Fruit fly (Drosophila melanogaster) whole organism, wandering third instar larva: ENCODE results near the gene TotC.

ENCODE experiments used
- Abd-B ChIP-seq: fragments of >200 bp; optimal IDR thresholded peaks from 2 replicates; lab custom pipeline; 2017; ENCODE audit warnings: missing biosample characterization, missing genetic modification characterization
- CG32264 ChIP-seq: fragments of 200-800 bp; sonication (Bioruptor generic); optimal IDR thresholded peaks from 2 replicates; lab custom pipeline; 2016; ENCODE audit warnings: missing biosample characterization, missing genetic modification characterization
- CG9705 ChIP-seq: fragments of 200-800 bp; sonication (Bioruptor generic); optimal IDR thresholded peaks from 2 replicates; lab custom pipeline; 2018; ENCODE audit warnings: missing biosample characterization, mild to moderate bottlenecking, missing genetic modification characterization
- CrebA ChIP-seq: fragments of 200-800 bp; sonication (Bioruptor generic); optimal IDR thresholded peaks from 2 replicates; lab custom pipeline; 2016; ENCODE audit warnings: missing biosample characterization, mild to moderate bottlenecking, missing genetic modification characterization, borderline replicate concordance
- Dfd ChIP-seq: fragments of >200 bp; optimal IDR thresholded peaks from 2 replicates; lab custom pipeline; 2017; ENCODE audit warnings: missing biosample characterization, missing genetic modification characterization
- Dif ChIP-seq: fragments of 200-275, 200-300 bp; sonication (Bioruptor generic); optimal IDR thresholded peaks from 2 replicates; lab custom pipeline; 2018; ENCODE audit warnings: missing biosample characterization, missing genetic modification characterization; ENCODE audit not compliant: partially characterized antibody
- GATAd ChIP-seq: sonication (Bioruptor generic); optimal IDR thresholded peaks from 2 replicates; lab custom pipeline; 2016; ENCODE audit warnings: missing biosample characterization, missing genetic modification characterization
- HLH106 ChIP-seq: fragments of 200-800 bp; optimal IDR thresholded peaks from 3 replicates; lab custom pipeline; 2019; ENCODE audit warnings: missing biosample characterization, mild to moderate bottlenecking, missing genetic modification characterization, moderate library complexity
- Hnf4 ChIP-seq: fragments of 200-800 bp; sonication (Bioruptor generic); optimal IDR thresholded peaks from 2 replicates; lab custom pipeline; 2016; ENCODE audit warnings: missing biosample characterization, mild to moderate bottlenecking, missing genetic modification characterization
- Hr78 ChIP-seq: fragments of >200 bp; optimal IDR thresholded peaks from 2 replicates; lab custom pipeline; 2017; ENCODE audit warnings: missing biosample characterization, missing genetic modification characterization
- Hr83 ChIP-seq: fragments of 200-300 bp; sonication (Bioruptor generic); optimal IDR thresholded peaks from 2 replicates; lab custom pipeline; 2016; ENCODE audit warnings: missing biosample characterization, mild to moderate bottlenecking, missing genetic modification characterization, moderate library complexity; ENCODE audit not compliant: poor library complexity, severe bottlenecking
- Jra ChIP-seq: sonication (Bioruptor generic); optimal IDR thresholded peaks from 2 replicates; lab custom pipeline; 2016; ENCODE audit warnings: missing biosample characterization, missing genetic modification characterization
- Mio ChIP-seq: sonication (Bioruptor generic); optimal IDR thresholded peaks from 2 replicates; lab custom pipeline; 2016; ENCODE audit warnings: missing biosample characterization, missing genetic modification characterization
- Myc ChIP-seq: fragments of >200 bp; optimal IDR thresholded peaks from 2 replicates; lab custom pipeline; 2017
- N ChIP-seq: fragments of >200 bp; optimal IDR thresholded peaks from 2 replicates; lab custom pipeline; 2018; ENCODE audit warnings: missing biosample characterization, missing external identifiers, missing genetic modification characterization
- OdsH ChIP-seq: fragments of 200-800 bp; sonication (Bioruptor generic); optimal IDR thresholded peaks from 2 replicates; lab custom pipeline; 2016; ENCODE audit warnings: missing biosample characterization, mild to moderate bottlenecking, missing genetic modification characterization
- Rel ChIP-seq, 2 experiments: fragments of 200-800 bp; sonication (Bioruptor generic) in 1 of 2; optimal IDR thresholded peaks; 2 replicates in 1 of 2; 3 replicates in 1 of 2; lab custom pipeline; 2016 to 2019; ENCODE audit warnings: mild to moderate bottlenecking in 2 of 2, missing biosample characterization in 2 of 2, missing genetic modification characterization in 2 of 2, moderate library complexity in 1 of 2
- Sp1 ChIP-seq: fragments of 200-800 bp; sonication (Bioruptor generic); optimal IDR thresholded peaks from 3 replicates; lab custom pipeline; 2019; ENCODE audit warnings: missing biosample characterization, mild to moderate bottlenecking, missing genetic modification characterization, moderate library complexity
- Vsx2 ChIP-seq: fragments of 200-300, 225-300 bp; sonication (Bioruptor generic); optimal IDR thresholded peaks from 2 replicates; lab custom pipeline; 2018; ENCODE audit warnings: missing biosample characterization, missing genetic modification characterization; ENCODE audit not compliant: partially characterized antibody
- br ChIP-seq: fragments of 200-800 bp; sonication (Bioruptor generic); optimal IDR thresholded peaks from 2 replicates; lab custom pipeline; 2016; ENCODE audit warnings: missing biosample characterization, missing genetic modification characterization
- brk ChIP-seq: fragments of 200-800 bp; sonication (Bioruptor generic); optimal IDR thresholded peaks from 2 replicates; lab custom pipeline; 2016; ENCODE audit warnings: missing biosample characterization, mild to moderate bottlenecking, missing genetic modification characterization
- dl ChIP-seq, 2 experiments: fragments of 175-275, 200-275 bp in 1 of 2; fragments of 200-275 bp in 1 of 2; sonication (Bioruptor generic); optimal IDR thresholded peaks; lab custom pipeline; 2018; ENCODE audit warnings: mild to moderate bottlenecking in 2 of 2, missing biosample characterization in 2 of 2, missing genetic modification characterization in 2 of 2, moderate library complexity in 2 of 2; ENCODE audit not compliant: partially characterized antibody in 2 of 2, insufficient read depth in 1 of 2
- dmrt93B ChIP-seq: fragments of 200-800 bp; sonication (Bioruptor generic); optimal IDR thresholded peaks from 2 replicates; lab custom pipeline; 2018; ENCODE audit warnings: missing biosample characterization, mild to moderate bottlenecking, missing genetic modification characterization
- dsf ChIP-seq: sonication (Bioruptor generic); optimal IDR thresholded peaks from 2 replicates; lab custom pipeline; 2016; ENCODE audit warnings: missing biosample characterization, missing genetic modification characterization, borderline replicate concordance
- ey ChIP-seq: fragments of 200-800 bp; sonication (Bioruptor generic); optimal IDR thresholded peaks from 2 replicates; lab custom pipeline; 2016; ENCODE audit warnings: missing biosample characterization, missing genetic modification characterization
- foxo ChIP-seq, 2 experiments: fragments of 200-800 bp; sonication (Bioruptor generic); optimal IDR thresholded peaks; 2 replicates in 1 of 2; 3 replicates in 1 of 2; lab custom pipeline; 2016 to 2017; ENCODE audit warnings: missing biosample characterization in 2 of 2, missing genetic modification characterization in 2 of 2
- fru ChIP-seq: fragments of 200-800 bp; sonication (Bioruptor generic); optimal IDR thresholded peaks from 3 replicates; lab custom pipeline; 2016; ENCODE audit warnings: missing biosample characterization, mild to moderate bottlenecking, missing genetic modification characterization
- h ChIP-seq: fragments of 200-800 bp; sonication (Bioruptor generic); optimal IDR thresholded peaks from 3 replicates; lab custom pipeline; 2016; ENCODE audit warnings: missing biosample characterization, mild to moderate bottlenecking, missing genetic modification characterization
- jim ChIP-seq: fragments of 175-275, 200-325 bp; sonication (Bioruptor generic); optimal IDR thresholded peaks from 2 replicates; lab custom pipeline; 2016; ENCODE audit warnings: missing biosample characterization, mild to moderate bottlenecking, missing genetic modification characterization
- lola ChIP-seq: fragments of >200 bp; optimal IDR thresholded peaks from 2 replicates; lab custom pipeline; 2017; ENCODE audit warnings: missing biosample characterization, missing genetic modification characterization
- pan ChIP-seq: fragments of >200 bp; optimal IDR thresholded peaks from 2 replicates; lab custom pipeline; 2017
- psq ChIP-seq: fragments of 200-800 bp; sonication (Bioruptor generic); optimal IDR thresholded peaks from 3 replicates; lab custom pipeline; 2017; ENCODE audit warnings: missing biosample characterization, mild to moderate bottlenecking, missing genetic modification characterization, moderate library complexity
- rgr ChIP-seq: fragments of 200-800 bp; sonication (Bioruptor generic); optimal IDR thresholded peaks from 3 replicates; lab custom pipeline; 2016; ENCODE audit warnings: missing biosample characterization, mild to moderate bottlenecking, missing genetic modification characterization
- sage ChIP-seq: fragments of 200-800 bp; sonication (Bioruptor generic); optimal IDR thresholded peaks from 2 replicates; lab custom pipeline; 2016; ENCODE audit warnings: missing biosample characterization, mild to moderate bottlenecking, missing genetic modification characterization
- sv ChIP-seq: fragments of 200-800 bp; sonication (Bioruptor generic); optimal IDR thresholded peaks from 3 replicates; lab custom pipeline; 2016; ENCODE audit warnings: missing biosample characterization, missing genetic modification characterization
- tai ChIP-seq: sonication (Bioruptor generic); optimal IDR thresholded peaks from 2 replicates; lab custom pipeline; 2016; ENCODE audit warnings: missing biosample characterization, missing genetic modification characterization
- usp ChIP-seq: fragments of >200 bp; optimal IDR thresholded peaks from 2 replicates; lab custom pipeline; 2017; ENCODE audit warnings: missing biosample characterization, missing genetic modification characterization
- woc ChIP-seq: sonication (Bioruptor generic); optimal IDR thresholded peaks from 2 replicates; lab custom pipeline; 2016; ENCODE audit warnings: missing biosample characterization, mild to moderate bottlenecking, missing genetic modification characterization

TotC gene

DNA sequence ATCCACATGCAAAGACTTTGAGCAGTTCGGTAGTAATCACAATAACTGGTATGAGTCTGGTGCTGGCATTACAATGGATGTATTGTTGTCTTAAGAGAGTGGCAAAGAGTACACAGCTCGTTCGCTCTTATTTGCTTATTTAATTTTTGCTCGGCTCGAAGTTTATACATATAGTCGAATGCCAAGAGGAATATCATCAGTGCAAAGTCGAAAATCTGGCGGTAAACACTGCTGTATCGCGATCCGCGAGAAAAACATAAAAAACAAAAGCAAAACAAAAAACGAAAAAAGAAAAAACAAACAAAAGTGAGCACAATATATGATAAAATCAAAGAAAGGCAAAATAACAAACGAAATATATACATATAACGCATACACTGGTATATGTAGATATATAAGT, 41.3 kb downstream of the TotC start, which contains the start of gene hdly:
hdly (plus strand) TSS at position 194 of the 400 bp plus-strand sequence.
- TF ChIP-seq rgr (GFP tag; lab: Kevin White, UChicago) (peak; percentile 70), Hnf4 (GFP tag; lab: Kevin White, UChicago) (peak; percentile 97), Mio (GFP tag; lab: Kevin White, UChicago) (no peak), Dfd (GFP tag; lab: Kevin White, UChicago) (no peak), Hr83 (GFP tag; lab: Kevin White, UChicago) (peak; percentile 85), jim (GFP tag; lab: Kevin White, UChicago) (peak; percentile 91), brk (GFP tag; lab: Kevin White, UChicago) (peak; percentile 77), br (GFP tag; lab: Kevin White, UChicago) (peak; percentile 64), pan (no peak), Abd-B (GFP tag; lab: Kevin White, UChicago) (no peak), foxo (GFP tag; optimal IDR thresholded peaks at IDR 0.05; lab: Kevin White, UChicago) (peak; percentile 1 to 48), CrebA (GFP tag; lab: Kevin White, UChicago) (peak; percentile 94), Sp1 (GFP tag; lab: Kevin White, UChicago) (peak; percentile 98), Myc (lab: Kevin White, UChicago) (no peak), CG9705 (GFP tag; lab: Kevin White, UChicago) (peak; percentile 79), ey (GFP tag; lab: Kevin White, UChicago) (no peak), Rel (GFP tag; optimal IDR thresholded peaks at IDR 0.05; lab: Kevin White, UChicago) (peak; percentile 89), Rel (tag; optimal IDR thresholded peaks at IDR 0.05; lab: Kevin White, UChicago) (peak; percentile 75), woc (GFP tag; lab: Kevin White, UChicago) (peak; percentile 5), dsf (GFP tag; lab: Kevin White, UChicago) (peak; percentile 45), OdsH (peak; percentile 48), sv (no peak), GATAd (GFP tag; lab: Kevin White, UChicago) (no peak), h (GFP tag; lab: Kevin White, UChicago) (peak; percentile 64), sage (peak; percentile 86), dmrt93B (GFP tag; lab: Kevin White, UChicago) (peak; percentile 59), Hr78 (no peak), tai (peak; percentile 3), usp (GFP tag; lab: Kevin White, UChicago) (no peak), psq (GFP tag; lab: Kevin White, UChicago) (peak; percentile 63), fru (GFP tag; lab: Kevin White, UChicago) (peak; percentile 75), lola (GFP tag; lab: Kevin White, UChicago) (no peak), Dif (GFP tag; lab: Kevin White, UChicago) (no peak), Vsx2 (GFP tag; lab: Kevin White, UChicago) (no peak), N (GFP tag; lab: Kevin White, UChicago) (no peak), dl (GFP tag; optimal IDR thresholded peaks at IDR 0.05; lab: Kevin White, UChicago; ENCODE audit: insufficient read depth in 1 of 2, partially characterized antibody in 2 of 2) (peak in 1 of 2 experiments; percentile 62), Jra (GFP tag; lab: Kevin White, UChicago) (peak; percentile 66), HLH106 (tag; lab: Kevin White, UChicago) (peak; percentile 72), CG32264 (peak; percentile 53)

DNA sequence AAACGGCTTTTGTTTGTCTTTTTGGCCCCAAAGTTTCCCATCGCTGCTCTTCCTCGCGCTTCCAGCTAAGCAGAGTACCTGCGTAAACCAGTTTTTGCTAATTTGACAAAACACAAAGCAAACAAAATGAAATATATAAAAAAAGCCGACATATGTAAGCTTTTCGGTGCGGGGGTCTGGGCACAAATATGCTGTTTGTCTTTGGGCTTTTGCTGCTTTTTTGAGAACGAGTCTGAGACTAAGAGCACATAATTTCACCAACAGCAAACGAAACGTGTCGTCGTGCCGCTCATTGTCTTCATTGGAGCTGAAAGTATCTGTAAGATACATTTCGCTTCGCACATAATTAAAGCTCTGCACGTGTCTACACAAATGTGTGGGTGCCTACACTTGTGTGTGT, 43.0 kb downstream of the TotC start:
- TF ChIP-seq Dif (GFP tag; lab: Kevin White, UChicago) (peak; percentile 7), Sp1 (GFP tag; lab: Kevin White, UChicago) (no peak), pan (no peak), Hr78 (no peak), Vsx2 (GFP tag; lab: Kevin White, UChicago) (peak; percentile 7), OdsH (peak; percentile 31), Hr83 (GFP tag; lab: Kevin White, UChicago) (no peak), CrebA (GFP tag; lab: Kevin White, UChicago) (peak; percentile 38), GATAd (GFP tag; lab: Kevin White, UChicago) (no peak), jim (GFP tag; lab: Kevin White, UChicago) (peak; percentile 37), woc (GFP tag; lab: Kevin White, UChicago) (no peak), Rel (GFP tag; optimal IDR thresholded peaks at IDR 0.05; lab: Kevin White, UChicago) (no peak), Rel (tag; optimal IDR thresholded peaks at IDR 0.05; lab: Kevin White, UChicago) (no peak), CG32264 (no peak), h (GFP tag; lab: Kevin White, UChicago) (no peak), dl (GFP tag; optimal IDR thresholded peaks at IDR 0.05; lab: Kevin White, UChicago; ENCODE audit: insufficient read depth in 1 of 2, partially characterized antibody in 2 of 2) (peak in 1 of 2 experiments; percentile 23), Abd-B (GFP tag; lab: Kevin White, UChicago) (no peak), psq (GFP tag; lab: Kevin White, UChicago) (peak; percentile 12)
